Worm (Caenorhabditis elegans) whole organism, midembryonic: ENCODE results near the gene bub-3.

Experiments used
- T22C8.4 ChIP-seq: fragments of 200-800 bp; sonication (Bioruptor generic); IDR thresholded peaks from 2 replicates; pipeline ENCODE4 v1.3.6; 2022; ENCODE audit warnings: missing genetic modification characterization, missing compliant biosample characterization
- cog-1 ChIP-seq: sonication (generic microtip); optimal IDR thresholded peaks from 2 replicates; lab custom pipeline; 2016; ENCODE audit warnings: missing genetic modification characterization, missing compliant biosample characterization
- flt-1 ChIP-seq: fragments of 200-800 bp; sonication (Bioruptor generic); IDR thresholded peaks from 2 replicates; pipeline ENCODE4 v1.3.6; 2022; ENCODE audit warnings: missing genetic modification characterization, missing compliant biosample characterization
- klf-2 ChIP-seq: fragments of 200-800 bp; sonication (Bioruptor generic); conservative IDR thresholded peaks from 2 replicates; pipeline ENCODE4 v1.3.6; 2022; ENCODE audit warnings: missing genetic modification reagents, missing genetic modification characterization, missing compliant biosample characterization
- med-1 ChIP-seq: sonication (generic microtip); optimal IDR thresholded peaks from 2 replicates; lab custom pipeline; 2017; ENCODE audit warnings: missing genetic modification characterization, mild to moderate bottlenecking, missing compliant biosample characterization, antibody characterized with exemption, missing genetic modification reagents; ENCODE audit not compliant: insufficient read depth
- ref-1 ChIP-seq: fragments of 200-800 bp; sonication (Bioruptor generic); conservative IDR thresholded peaks from 2 replicates; pipeline ENCODE4 v1.3.6; 2022; ENCODE audit warnings: missing genetic modification reagents, missing genetic modification characterization, missing compliant biosample characterization
- tab-1 ChIP-seq: fragments of 200-800 bp; sonication (Bioruptor generic); IDR thresholded peaks from 2 replicates; pipeline ENCODE4 v1.3.6; 2022; ENCODE audit warnings: missing genetic modification characterization, missing compliant biosample characterization
- ztf-23 ChIP-seq: fragments of 200-800 bp; sonication (Bioruptor generic); IDR thresholded peaks from 2 replicates; pipeline ENCODE4 v1.3.6; 2022; ENCODE audit warnings: missing genetic modification reagents, missing genetic modification characterization, missing compliant biosample characterization
- ztf-29 ChIP-seq: fragments of 200-800 bp; sonication (Bioruptor generic); IDR thresholded peaks from 2 replicates; pipeline ENCODE4 v1.3.6; 2022; ENCODE audit warnings: missing genetic modification reagents, missing genetic modification characterization, missing compliant biosample characterization

DNA sequence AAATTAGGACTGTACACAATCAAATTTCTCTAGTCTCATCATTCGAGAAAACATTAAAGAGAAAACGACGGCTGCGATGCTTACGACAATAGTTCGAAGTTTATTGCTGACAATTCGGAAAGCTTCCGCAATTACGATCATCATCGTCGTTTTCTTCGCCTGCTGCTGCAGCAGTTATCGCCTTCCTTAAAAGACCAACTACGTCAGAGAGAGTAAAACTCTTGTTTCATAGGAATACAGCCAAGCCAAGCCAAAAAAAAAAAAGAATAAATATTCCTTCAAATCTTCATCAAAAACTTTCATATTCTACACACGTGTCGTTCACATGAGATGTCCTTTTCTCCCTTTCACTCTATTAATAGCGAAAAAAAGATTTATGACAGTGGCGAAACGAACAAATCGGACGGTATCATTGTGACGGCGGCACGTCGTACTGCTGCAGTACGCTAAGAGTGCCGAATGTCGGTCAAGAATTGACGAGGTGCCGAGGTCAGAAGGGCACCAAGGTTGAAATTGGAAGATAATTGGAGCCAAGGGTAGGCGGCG lies 46.0 kb upstream of the bub-3 start:
- TF ChIP-seq flt-1 (no peak), ref-1 (GFP tag; lab: Robert Waterston, UW) (no peak), med-1 (GFP tag; lab: Kevin White, UChicago) (no peak), T22C8.4 (GFP tag; lab: Robert Waterston, UW) (no peak), cog-1 (no peak), ztf-23 (GFP tag; lab: Robert Waterston, UW) (no peak), ztf-29 (no peak), klf-2 (GFP tag; lab: Robert Waterston, UW) (no peak), tab-1 (GFP tag; lab: Robert Waterston, UW) (no peak)
